Fruit fly (Drosophila melanogaster) Kc167 (cell line): Measurements from ENCODE around the gene CG5989.

Experiments
- Myc ChIP-seq: fragments of >200 bp; optimal IDR thresholded peaks from 2 replicates; lab custom pipeline; 2017; ENCODE audit warnings: missing external identifiers
- Sin3A ChIP-seq: fragments of >200 bp; optimal IDR thresholded peaks from 2 replicates; lab custom pipeline; 2018; ENCODE audit warnings: missing external identifiers
- h ChIP-seq: fragments of >200 bp; optimal IDR thresholded peaks from 3 replicates; lab custom pipeline; 2018; ENCODE audit warnings: missing external identifiers
- psq ChIP-seq: fragments of >200 bp; optimal IDR thresholded peaks from 2 replicates; lab custom pipeline; 2017; ENCODE audit warnings: missing external identifiers
- ttk ChIP-seq: sonication (Bioruptor generic); optimal IDR thresholded peaks from 2 replicates; lab custom pipeline; 2017; ENCODE audit warnings: missing external identifiers

- no peak for TF ChIP-seq Myc
- no peak for TF ChIP-seq ttk (lab: Kevin White, UChicago)
- no peak for TF ChIP-seq Sin3A
- no peak for TF ChIP-seq psq (lab: Kevin White, UChicago)
- TF ChIP-seq h (lab: Kevin White, UChicago), result no peak
Observed at dm6 chr3L:8619588-8619987, 15.6 kb upstream of the CG5989 start, which contains the start of gene S-Lap2.
